Worm (Caenorhabditis elegans) whole organism, late embryonic: Measurements from ENCODE around the gene ubh-2.

ENCODE experiments used
- C38D4.7 ChIP-seq: fragments of 200-800 bp; sonication (Bioruptor generic); optimal IDR thresholded peaks from 2 replicates; lab custom pipeline; 2018; ENCODE audit warnings: mild to moderate bottlenecking, missing genetic modification characterization, moderate library complexity, missing compliant biosample characterization
- F13H6.1 ChIP-seq: sonication (generic microtip); optimal IDR thresholded peaks from 2 replicates; lab custom pipeline; 2016; ENCODE audit warnings: missing genetic modification characterization, missing compliant biosample characterization
- K02D7.2 ChIP-seq: sonication (generic microtip); optimal IDR thresholded peaks from 2 replicates; lab custom pipeline; 2017; ENCODE audit warnings: mild to moderate bottlenecking, missing genetic modification characterization, missing compliant biosample characterization
- K09A11.1 ChIP-seq: sonication (generic microtip); optimal IDR thresholded peaks from 2 replicates; lab custom pipeline; 2017; ENCODE audit warnings: antibody characterized with exemption, mild to moderate bottlenecking, missing genetic modification characterization, missing compliant biosample characterization; ENCODE audit not compliant: insufficient read depth
- Y22D7AL.16 ChIP-seq: sonication (generic microtip); optimal IDR thresholded peaks from 2 replicates; lab custom pipeline; 2016; ENCODE audit warnings: missing genetic modification characterization, missing compliant biosample characterization
- ama-1 ChIP-seq: fragments of 150-350 bp; optimal IDR thresholded peaks from 2 replicates; lab custom pipeline; 2014
- ceh-18 ChIP-seq: sonication (generic microtip); optimal IDR thresholded peaks from 2 replicates; lab custom pipeline; 2016; ENCODE audit warnings: missing genetic modification characterization, missing compliant biosample characterization
- ceh-19 ChIP-seq: fragments of 200-800 bp; sonication (Bioruptor generic); optimal IDR thresholded peaks from 2 replicates; lab custom pipeline; 2018; ENCODE audit warnings: mild to moderate bottlenecking, missing genetic modification characterization, missing compliant biosample characterization
- ceh-2 ChIP-seq: sonication (generic microtip); optimal IDR thresholded peaks from 2 replicates; lab custom pipeline; 2016; ENCODE audit warnings: missing genotype, missing genetic modification characterization, missing compliant biosample characterization
- ceh-22 ChIP-seq: sonication (generic microtip); optimal IDR thresholded peaks from 2 replicates; lab custom pipeline; 2017; ENCODE audit warnings: missing biosample characterization, missing genetic modification characterization
- ceh-30 ChIP-seq: fragments of 150-350 bp; optimal IDR thresholded peaks from 2 replicates; lab custom pipeline; 2014; ENCODE audit warnings: missing biosample characterization, missing genetic modification characterization
- ceh-45 ChIP-seq: fragments of 200-800 bp; sonication (Bioruptor generic); IDR thresholded peaks from 2 replicates; pipeline ENCODE4 v1.3.6; 2022; ENCODE audit warnings: missing genetic modification reagents, missing genetic modification characterization, missing compliant biosample characterization
- ceh-48 ChIP-seq: sonication (generic microtip); optimal IDR thresholded peaks from 2 replicates; lab custom pipeline; 2016; ENCODE audit warnings: missing genetic modification characterization, inconsistent platforms, missing compliant biosample characterization
- ceh-6 ChIP-seq: fragments of 200-800 bp; sonication (Bioruptor generic); optimal IDR thresholded peaks from 2 replicates; lab custom pipeline; 2018; ENCODE audit warnings: mild to moderate bottlenecking, missing genetic modification characterization, missing compliant biosample characterization
- dve-1 ChIP-seq: sonication (generic microtip); optimal IDR thresholded peaks from 2 replicates; lab custom pipeline; 2017; ENCODE audit warnings: antibody characterized with exemption, mild to moderate bottlenecking, missing genetic modification characterization, missing compliant biosample characterization
- elt-4 ChIP-seq: sonication (generic microtip); optimal IDR thresholded peaks from 2 replicates; lab custom pipeline; 2016; ENCODE audit warnings: missing genetic modification characterization, missing compliant biosample characterization
- ets-4 ChIP-seq: sonication (generic microtip); optimal IDR thresholded peaks from 2 replicates; lab custom pipeline; 2016; ENCODE audit warnings: missing genetic modification characterization, missing compliant biosample characterization
- eyg-1 ChIP-seq: sonication (generic microtip); optimal IDR thresholded peaks from 2 replicates; lab custom pipeline; 2016; ENCODE audit warnings: missing genotype, missing genetic modification characterization, missing compliant biosample characterization
- fax-1 ChIP-seq: sonication (generic microtip); optimal IDR thresholded peaks from 2 replicates; lab custom pipeline; 2016; ENCODE audit warnings: missing genotype, missing genetic modification characterization, missing compliant biosample characterization
- hlh-15 ChIP-seq: sonication (generic microtip); optimal IDR thresholded peaks from 2 replicates; lab custom pipeline; 2016; ENCODE audit warnings: missing genetic modification characterization, missing compliant biosample characterization
- hlh-30 ChIP-seq: sonication (generic microtip); optimal IDR thresholded peaks from 2 replicates; lab custom pipeline; 2017; ENCODE audit warnings: antibody characterized with exemption, missing genetic modification characterization, missing compliant biosample characterization; ENCODE audit not compliant: insufficient read depth
- hlh-8 ChIP-seq: sonication (generic microtip); optimal IDR thresholded peaks from 2 replicates; lab custom pipeline; 2016; ENCODE audit warnings: missing genotype, missing genetic modification characterization, missing compliant biosample characterization
- nfya-1 ChIP-seq: sonication (generic microtip); optimal IDR thresholded peaks from 2 replicates; lab custom pipeline; 2017; ENCODE audit warnings: missing genetic modification characterization, mild to moderate bottlenecking, missing compliant biosample characterization, antibody characterized with exemption, moderate library complexity
- nhr-232 ChIP-seq: sonication (generic microtip); optimal IDR thresholded peaks from 2 replicates; lab custom pipeline; 2016; ENCODE audit warnings: missing genetic modification characterization, missing compliant biosample characterization
- pat-9 ChIP-seq: fragments of 200-800 bp; sonication (Bioruptor generic); optimal IDR thresholded peaks from 2 replicates; lab custom pipeline; 2018; ENCODE audit warnings: mild to moderate bottlenecking, missing genetic modification characterization, moderate library complexity, missing compliant biosample characterization
- pax-1 ChIP-seq: fragments of 150-350 bp; optimal IDR thresholded peaks from 2 replicates; lab custom pipeline; 2014; ENCODE audit warnings: missing biosample characterization, missing genetic modification characterization
- pha-2 ChIP-seq: sonication (generic microtip); optimal IDR thresholded peaks from 2 replicates; lab custom pipeline; 2017; ENCODE audit warnings: mild to moderate bottlenecking, missing genetic modification characterization, missing compliant biosample characterization
- pros-1 ChIP-seq: fragments of 150-350 bp; optimal IDR thresholded peaks from 2 replicates; lab custom pipeline; 2014; ENCODE audit warnings: missing biosample characterization, missing genetic modification reagents, missing genetic modification characterization
- rnt-1 ChIP-seq: sonication (generic microtip); optimal IDR thresholded peaks from 2 replicates; lab custom pipeline; 2016; ENCODE audit warnings: missing genetic modification characterization, missing compliant biosample characterization
- sdc-2 ChIP-seq: sonication (generic microtip); optimal IDR thresholded peaks from 2 replicates; lab custom pipeline; 2016; ENCODE audit warnings: missing genotype, missing genetic modification characterization, missing compliant biosample characterization
- tbx-2 ChIP-seq: sonication (generic microtip); optimal IDR thresholded peaks from 2 replicates; lab custom pipeline; 2016; ENCODE audit warnings: missing genetic modification characterization, missing compliant biosample characterization
- tbx-7 ChIP-seq: sonication (generic microtip); optimal IDR thresholded peaks from 2 replicates; lab custom pipeline; 2016; ENCODE audit warnings: missing genotype, missing genetic modification characterization, missing compliant biosample characterization
- ttx-3 ChIP-seq: sonication (generic microtip); optimal IDR thresholded peaks from 2 replicates; lab custom pipeline; 2016; ENCODE audit warnings: missing genetic modification reagents, missing genetic modification characterization, missing compliant biosample characterization
- unc-3 ChIP-seq, 2 experiments: fragments of 200-800 bp in 1 of 2; sonication (Bioruptor generic) in 1 of 2; sonication (generic microtip) in 1 of 2; conservative IDR thresholded peaks in 1 of 2; optimal IDR thresholded peaks in 1 of 2; 2 replicates each; pipeline versions ENCODE4 v1.3.6 to Lab custom; 2016 to 2022; ENCODE audit warnings: missing compliant biosample characterization in 2 of 2, missing genetic modification characterization in 2 of 2, missing genetic modification reagents in 1 of 2
- unc-42 ChIP-seq: sonication (generic microtip); optimal IDR thresholded peaks from 2 replicates; lab custom pipeline; 2016; ENCODE audit warnings: missing genotype, missing genetic modification characterization, missing compliant biosample characterization
- unc-55 ChIP-seq: sonication (generic microtip); optimal IDR thresholded peaks from 2 replicates; lab custom pipeline; 2017; ENCODE audit warnings: missing biosample characterization, missing genetic modification reagents, missing genetic modification characterization
- unc-86 ChIP-seq: sonication (generic microtip); optimal IDR thresholded peaks from 2 replicates; lab custom pipeline; 2016; ENCODE audit warnings: missing genetic modification characterization, missing compliant biosample characterization
- ztf-16 ChIP-seq: sonication (generic microtip); optimal IDR thresholded peaks from 2 replicates; lab custom pipeline; 2017; ENCODE audit warnings: missing genetic modification characterization, missing compliant biosample characterization

Gene ubh-2

DNA sequence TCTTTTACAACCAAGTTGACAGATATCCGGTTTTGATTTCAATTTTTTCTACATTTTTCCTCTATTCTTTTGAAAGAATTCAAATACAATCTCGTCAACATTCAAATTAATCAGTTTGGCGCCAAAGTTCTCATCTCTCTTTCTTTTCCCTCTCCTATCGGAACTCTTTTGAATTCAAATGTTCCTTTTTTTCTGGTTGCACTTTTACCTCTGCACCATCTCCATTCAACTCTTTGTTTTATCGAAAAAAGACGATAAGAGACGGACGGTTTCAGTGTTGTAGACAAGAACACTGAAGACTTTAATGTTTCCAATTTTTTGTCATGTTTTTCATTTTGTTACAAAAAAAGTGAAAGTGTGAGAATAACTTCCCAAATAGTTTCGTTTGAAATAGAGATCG, 33.6 kb downstream of the ubh-2 start:
- TF ChIP-seq K02D7.2 (no peak), ztf-16 (tag; lab: Kevin White, UChicago) (no peak), fax-1 (tag; lab: Kevin White, UChicago) (no peak), nhr-232 (tag; lab: Kevin White, UChicago) (no peak), ceh-18 (tag; lab: Kevin White, UChicago) (no peak), ets-4 (tag; lab: Kevin White, UChicago) (no peak)

ce11 chrV:6471208-6471607, 38.4 kb downstream of the ubh-2 start:
- TF ChIP-seq F13H6.1 (no peak), ceh-6 (GFP tag; lab: Kevin White, UChicago) (no peak), ceh-48 (tag; lab: Kevin White, UChicago) (no peak), Y22D7AL.16 (tag; lab: Kevin White, UChicago) (no peak), ttx-3 (tag; lab: Kevin White, UChicago) (no peak), dve-1 (tag; lab: Kevin White, UChicago) (no peak), pros-1 (no peak), pax-1 (no peak), ceh-22 (no peak), rnt-1 (no peak)

DNA sequence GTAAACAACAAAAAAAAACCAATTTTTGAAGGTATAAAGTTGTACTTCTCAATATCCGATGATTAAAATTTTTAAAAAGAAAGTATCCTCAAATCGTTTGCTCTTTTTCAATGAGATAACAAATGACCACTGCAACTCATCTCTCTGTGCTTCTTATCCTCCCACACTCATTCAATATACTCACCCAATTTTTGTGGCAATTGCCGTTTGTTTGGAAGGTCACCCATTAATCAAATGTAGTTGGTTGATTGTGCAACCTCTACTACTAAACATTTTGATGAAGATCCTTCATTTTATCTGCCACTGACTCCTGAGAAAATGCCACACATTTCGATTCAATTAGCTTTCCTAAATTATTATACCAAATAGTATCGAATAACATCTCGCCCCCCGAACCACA, 41.9 kb downstream of the ubh-2 start:
- TF ChIP-seq sdc-2 (tag; lab: Kevin White, UChicago) = no peak
- no peak for TF ChIP-seq pha-2 (tag; lab: Kevin White, UChicago)
- TF ChIP-seq ceh-19 (GFP tag; lab: Kevin White, UChicago) = peak; percentile 45

- TF ChIP-seq hlh-8 (no peak), hlh-30 (tag; lab: Kevin White, UChicago) (no peak), nhr-232 (tag; lab: Kevin White, UChicago) (no peak), eyg-1 (tag; lab: Kevin White, UChicago) (no peak), sdc-2 (tag; lab: Kevin White, UChicago) (no peak), K09A11.1 (no peak), ceh-30 (no peak), unc-42 (no peak), ceh-22 (no peak), ttx-3 (tag; lab: Kevin White, UChicago) (no peak), tbx-7 (tag; lab: Kevin White, UChicago) (no peak), nfya-1 (no peak), elt-4 (no peak), hlh-15 (tag; lab: Kevin White, UChicago) (no peak), pat-9 (tag; lab: Kevin White, UChicago) (no peak), ztf-16 (tag; lab: Kevin White, UChicago) (no peak), tbx-2 (tag; lab: Kevin White, UChicago) (no peak), unc-86 (tag; lab: Kevin White, UChicago) (no peak), unc-55 (GFP tag; lab: Kevin White, UChicago) (no peak), C38D4.7 (no peak)
These were observed 44.9 kb downstream of the ubh-2 start, which contains the start of gene unc-83 for ce11 chrV:6464765-6465164. TSS of gene unc-83 (plus strand) at chrV:6465065.

DNA sequence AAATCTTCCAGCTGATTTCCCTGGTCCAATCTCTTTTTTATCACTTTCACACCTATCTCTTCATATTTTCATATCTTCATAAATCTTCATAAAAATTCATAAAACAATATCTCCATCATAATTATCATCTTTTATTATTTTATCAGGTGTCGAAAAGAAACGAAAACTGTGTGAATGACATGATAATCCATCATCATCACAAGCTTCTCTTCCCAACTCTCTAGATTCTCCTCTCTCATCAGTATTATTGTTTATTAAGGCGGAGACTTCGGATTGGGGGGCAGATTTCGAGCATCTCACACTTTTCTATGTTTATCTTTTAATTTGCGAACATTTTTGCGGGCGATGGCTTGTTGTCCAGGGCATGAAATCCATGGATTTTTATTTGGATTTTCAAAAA, 45.4 kb downstream of the ubh-2 start:
- peak; percentile 73 for TF ChIP-seq unc-55 (GFP tag; lab: Kevin White, UChicago)
- no peak for TF ChIP-seq ceh-2 (tag; lab: Kevin White, UChicago)

ce11 chrV:6462606-6463005, 47.0 kb downstream of the ubh-2 start:
- TF ChIP-seq ceh-45 (GFP tag; lab: Robert Waterston, UW) (no peak), tbx-2 (tag; lab: Kevin White, UChicago) (no peak), unc-3 (GFP tag; conservative IDR thresholded peaks at IDR 0.05; lab: Robert Waterston, UW) (no peak), unc-3 (tag; optimal IDR thresholded peaks at IDR 0.05; lab: Kevin White, UChicago) (no peak), unc-55 (GFP tag; lab: Kevin White, UChicago) (no peak), pat-9 (tag; lab: Kevin White, UChicago) (no peak), ama-1 (no peak)
